Worm (Caenorhabditis elegans) whole organism, young adult: ENCODE measurements around the gene lgc-34.
A peak's percentile ranks its signal among the peaks of the same experiment; 100 is the strongest.

Source experiments
- B0019.2 ChIP-seq: fragments of 200-800 bp; sonication (Bioruptor generic); conservative IDR thresholded peaks from 2 replicates; pipeline ENCODE4 v1.3.6; 2022; ENCODE audit warnings: missing genetic modification reagents, missing genetic modification characterization, missing compliant biosample characterization
- B0336.3 ChIP-seq: fragments of 200-800 bp; sonication (Bioruptor generic); IDR thresholded peaks from 2 replicates; pipeline ENCODE4 v1.3.6; 2022; ENCODE audit warnings: missing genetic modification characterization, missing compliant biosample characterization
- F22D6.2 ChIP-seq: sonication (generic microtip); optimal IDR thresholded peaks from 2 replicates; lab custom pipeline; 2016; ENCODE audit warnings: mild to moderate bottlenecking, missing genetic modification characterization, missing compliant biosample characterization
- F33H1.4 ChIP-seq: fragments of 200-800 bp; sonication (Bioruptor generic); IDR thresholded peaks from 2 replicates; pipeline ENCODE4 v1.3.6; 2022; ENCODE audit warnings: missing genetic modification reagents, missing genetic modification characterization, missing compliant biosample characterization
- F57C9.4 ChIP-seq: sonication (generic microtip); optimal IDR thresholded peaks from 2 replicates; lab custom pipeline; 2017; ENCODE audit warnings: mild to moderate bottlenecking, missing genetic modification characterization, missing compliant biosample characterization
- K11D2.4 ChIP-seq: fragments of 200-800 bp; sonication (Bioruptor generic); IDR thresholded peaks from 2 replicates; pipeline ENCODE4 v1.3.6; 2022; ENCODE audit warnings: missing genetic modification reagents, missing genetic modification characterization, missing compliant biosample characterization
- akir-1 ChIP-seq: fragments of 200-800 bp; sonication (Bioruptor generic); optimal IDR thresholded peaks from 2 replicates; lab custom pipeline; 2018; ENCODE audit warnings: mild to moderate bottlenecking, missing genetic modification characterization, moderate library complexity, missing compliant biosample characterization
- ama-1 ChIP-seq, 3 experiments: fragments of 150-350 bp in 1 of 3; sonication (generic microtip) in 2 of 3; optimal IDR thresholded peaks; 2 replicates each; lab custom pipeline; 2014 to 2018; ENCODE audit warnings: missing biosample characterization in 2 of 3, missing genetic modification characterization in 2 of 3, missing genetic modification reagents in 2 of 3
- bed-2 ChIP-seq: fragments of 200-800 bp; sonication (Bioruptor generic); IDR thresholded peaks from 2 replicates; pipeline ENCODE4 v1.3.6; 2022; ENCODE audit warnings: missing genetic modification reagents, missing genetic modification characterization, missing compliant biosample characterization
- efl-1 ChIP-seq: fragments of 150-350 bp; optimal IDR thresholded peaks from 2 replicates; lab custom pipeline; 2014; ENCODE audit warnings: missing biosample characterization, missing genetic modification reagents, missing genetic modification characterization
- egl-18 ChIP-seq: fragments of 200-800 bp; sonication (Bioruptor generic); IDR thresholded peaks from 2 replicates; pipeline ENCODE4 v1.3.6; 2022; ENCODE audit warnings: missing genetic modification reagents, missing genetic modification characterization, missing compliant biosample characterization
- ekl-4 ChIP-seq: fragments of 200-800 bp; sonication (Bioruptor generic); IDR thresholded peaks from 2 replicates; pipeline ENCODE4 v1.3.6; 2022; ENCODE audit warnings: missing genetic modification reagents, missing genetic modification characterization, missing compliant biosample characterization
- fkh-3 ChIP-seq: sonication (generic microtip); optimal IDR thresholded peaks from 2 replicates; lab custom pipeline; 2016; ENCODE audit warnings: mild to moderate bottlenecking, missing genetic modification characterization, missing compliant biosample characterization
- gei-17 ChIP-seq: fragments of 200-800 bp; sonication (Bioruptor generic); optimal IDR thresholded peaks from 2 replicates; lab custom pipeline; 2018; ENCODE audit warnings: mild to moderate bottlenecking, missing genetic modification characterization, missing compliant biosample characterization
- hmg-1.2 ChIP-seq: fragments of 200-800 bp; sonication (Bioruptor generic); IDR thresholded peaks from 2 replicates; pipeline ENCODE4 v1.3.6; 2022; ENCODE audit warnings: missing genetic modification reagents, missing genetic modification characterization, missing compliant biosample characterization
- hrde-1 ChIP-seq: sonication (generic microtip); optimal IDR thresholded peaks from 2 replicates; lab custom pipeline; 2016; ENCODE audit warnings: missing genetic modification characterization, mild to moderate bottlenecking, missing compliant biosample characterization, moderate library complexity, missing genotype, missing genetic modification reagents, borderline replicate concordance
- let-607 ChIP-seq, 2 experiments: fragments of 200-800 bp in 1 of 2; sonication (Bioruptor generic) in 1 of 2; sonication (generic microtip) in 1 of 2; optimal IDR thresholded peaks; 2 replicates each; lab custom pipeline; 2016 to 2018; ENCODE audit warnings: mild to moderate bottlenecking in 2 of 2, missing compliant biosample characterization in 2 of 2, missing genetic modification characterization in 2 of 2, moderate library complexity in 2 of 2, missing genotype in 1 of 2
- lin-26 ChIP-seq: fragments of 200-800 bp; sonication (Bioruptor generic); IDR thresholded peaks from 2 replicates; pipeline ENCODE4 v1.3.6; 2022; ENCODE audit warnings: missing genetic modification reagents, missing genetic modification characterization, missing compliant biosample characterization
- lin-54 ChIP-seq: fragments of 200-800 bp; sonication (Bioruptor generic); optimal IDR thresholded peaks from 2 replicates; lab custom pipeline; 2018; ENCODE audit warnings: mild to moderate bottlenecking, missing genetic modification characterization, missing compliant biosample characterization
- madf-10 ChIP-seq: sonication (generic microtip); optimal IDR thresholded peaks from 2 replicates; lab custom pipeline; 2016; ENCODE audit warnings: mild to moderate bottlenecking, missing genetic modification characterization, missing compliant biosample characterization
- madf-8 ChIP-seq: fragments of 200-800 bp; sonication (Bioruptor generic); conservative IDR thresholded peaks from 2 replicates; pipeline ENCODE4 v1.3.6; 2022; ENCODE audit warnings: missing genetic modification reagents, missing genetic modification characterization, missing compliant biosample characterization
- nfya-1 ChIP-seq: sonication (generic microtip); optimal IDR thresholded peaks from 2 replicates; lab custom pipeline; 2017; ENCODE audit warnings: antibody characterized with exemption, missing compliant biosample characterization, missing genetic modification characterization, borderline replicate concordance; ENCODE audit not compliant: insufficient read depth
- nhr-179 ChIP-seq: sonication (generic microtip); optimal IDR thresholded peaks from 2 replicates; lab custom pipeline; 2016; ENCODE audit warnings: mild to moderate bottlenecking, missing genetic modification characterization, missing compliant biosample characterization
- nhr-90 ChIP-seq: sonication (generic microtip); optimal IDR thresholded peaks from 2 replicates; lab custom pipeline; 2016; ENCODE audit warnings: missing genotype, mild to moderate bottlenecking, missing genetic modification characterization, missing compliant biosample characterization
- pha-4 ChIP-seq: fragments of 150-350 bp; sonication (generic microtip); optimal IDR thresholded peaks from 2 replicates; lab custom pipeline; 2014; ENCODE audit warnings: missing biosample characterization, missing genetic modification reagents, missing genetic modification characterization
- rec-8 ChIP-seq, 2 experiments: sonication (generic microtip); optimal IDR thresholded peaks; 2 replicates each; lab custom pipeline; 2016; ENCODE audit warnings: mild to moderate bottlenecking in 2 of 2, missing genetic modification characterization in 2 of 2, missing genetic modification reagents in 2 of 2, missing genotype in 2 of 2, missing biosample characterization in 1 of 2, missing compliant biosample characterization in 1 of 2, moderate library complexity in 1 of 2
- rpc-1 ChIP-seq, 2 experiments: fragments of 150-350 bp in 1 of 2; sonication (generic microtip) in 1 of 2; optimal IDR thresholded peaks; 2 replicates each; lab custom pipeline; 2014 to 2018; ENCODE audit warnings: missing biosample characterization in 1 of 2, missing genetic modification characterization in 1 of 2, missing genetic modification reagents in 1 of 2, missing genotype in 1 of 2
- snpc-3.4 ChIP-seq: sonication (generic microtip); optimal IDR thresholded peaks from 2 replicates; lab custom pipeline; 2017; ENCODE audit warnings: missing genetic modification characterization, mild to moderate bottlenecking, missing compliant biosample characterization, antibody characterized with exemption, moderate library complexity, missing genotype, missing genetic modification reagents
- sptf-2 ChIP-seq: fragments of 200-800 bp; sonication (Bioruptor generic); optimal IDR thresholded peaks from 2 replicates; lab custom pipeline; 2018; ENCODE audit warnings: mild to moderate bottlenecking, missing genetic modification characterization, missing compliant biosample characterization
- tlf-1 ChIP-seq: fragments of 200-800 bp; sonication (Bioruptor generic); optimal IDR thresholded peaks from 2 replicates; lab custom pipeline; 2018; ENCODE audit warnings: mild to moderate bottlenecking, missing genetic modification characterization, missing compliant biosample characterization
- zfh-2 ChIP-seq: fragments of 200-800 bp; sonication (Bioruptor generic); conservative IDR thresholded peaks from 2 replicates; pipeline ENCODE4 v1.3.6; 2022; ENCODE audit warnings: missing genetic modification reagents, missing genetic modification characterization, missing compliant biosample characterization
- zim-3 ChIP-seq: sonication (generic microtip); optimal IDR thresholded peaks from 2 replicates; lab custom pipeline; 2017; ENCODE audit warnings: mild to moderate bottlenecking, missing genetic modification characterization, moderate library complexity, missing compliant biosample characterization
- ztf-18 ChIP-seq: sonication (generic microtip); optimal IDR thresholded peaks from 2 replicates; lab custom pipeline; 2016; ENCODE audit warnings: missing genotype, mild to moderate bottlenecking, missing genetic modification characterization, missing compliant biosample characterization
- ztf-25 ChIP-seq: fragments of 200-800 bp; sonication (Bioruptor generic); IDR thresholded peaks from 2 replicates; pipeline ENCODE4 v1.3.6; 2022; ENCODE audit warnings: missing genetic modification reagents, missing genetic modification characterization, missing compliant biosample characterization
- ztf-26 ChIP-seq: sonication (generic microtip); optimal IDR thresholded peaks from 2 replicates; lab custom pipeline; 2017; ENCODE audit warnings: missing genetic modification characterization, missing compliant biosample characterization

The lgc-34 gene

DNA sequence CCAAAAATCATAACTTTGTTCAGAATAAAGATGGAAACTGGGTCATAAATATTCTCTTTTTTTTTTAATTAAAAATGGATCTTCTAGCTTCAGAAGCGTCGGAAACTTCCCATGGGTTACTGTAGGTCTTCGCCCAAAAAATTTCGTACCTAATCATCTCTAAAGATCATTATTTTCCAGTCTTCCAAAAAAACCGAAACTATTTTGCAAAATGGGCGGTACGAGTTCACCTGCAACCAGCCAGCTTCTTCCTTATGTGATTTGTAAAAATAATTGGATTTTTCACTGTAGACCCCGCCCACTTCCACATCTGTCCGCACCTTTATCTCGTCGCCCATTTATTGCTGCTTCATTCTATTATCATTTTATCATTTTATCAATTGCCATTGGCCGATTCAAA lies 20.0 kb downstream of the lgc-34 start, which contains the start of gene mlt-10:
mlt-10 (plus strand) TSS at position 301 of the 400 bp plus-strand sequence.
- TF ChIP-seq F57C9.4 (tag; lab: Kevin White, UChicago) (no peak), B0019.2 (GFP tag; lab: Robert Waterston, UW) (no peak), rec-8 (tag; optimal IDR thresholded peaks at IDR 0.05; lab: Kevin White, UChicago) (no peak), tlf-1 (GFP tag; lab: Kevin White, UChicago) (no peak), ztf-18 (tag; lab: Kevin White, UChicago) (no peak), zim-3 (tag; lab: Kevin White, UChicago) (no peak), fkh-3 (tag; lab: Kevin White, UChicago) (no peak)

DNA sequence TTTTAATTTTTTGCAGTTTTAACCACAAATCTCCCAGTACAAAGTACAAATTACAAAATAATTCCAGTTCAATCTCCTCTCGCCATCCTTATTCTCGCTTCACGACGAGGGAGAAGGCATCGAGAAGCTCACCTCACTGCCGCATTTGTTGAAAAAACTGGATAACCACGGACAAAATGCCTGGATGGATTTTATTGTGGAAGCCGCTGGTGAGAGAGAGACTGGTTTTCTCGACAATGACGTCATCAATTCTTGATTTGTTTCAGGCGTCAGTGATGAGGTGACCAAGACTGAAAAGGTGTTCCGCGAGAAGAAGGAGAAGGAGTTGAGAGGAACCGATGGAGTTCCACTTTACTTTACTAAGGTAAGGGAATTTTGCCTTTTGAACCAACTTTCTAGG lies 23.1 kb downstream of the lgc-34 start:
- TF ChIP-seq lin-26 (GFP tag; lab: Robert Waterston, UW) = no peak
- TF ChIP-seq lin-54 (GFP tag; lab: Kevin White, UChicago) = no peak
- TF ChIP-seq ekl-4 (GFP tag; lab: Robert Waterston, UW) = no peak
- no peak for TF ChIP-seq let-607 (tag; optimal IDR thresholded peaks at IDR 0.05; lab: Kevin White, UChicago)

DNA sequence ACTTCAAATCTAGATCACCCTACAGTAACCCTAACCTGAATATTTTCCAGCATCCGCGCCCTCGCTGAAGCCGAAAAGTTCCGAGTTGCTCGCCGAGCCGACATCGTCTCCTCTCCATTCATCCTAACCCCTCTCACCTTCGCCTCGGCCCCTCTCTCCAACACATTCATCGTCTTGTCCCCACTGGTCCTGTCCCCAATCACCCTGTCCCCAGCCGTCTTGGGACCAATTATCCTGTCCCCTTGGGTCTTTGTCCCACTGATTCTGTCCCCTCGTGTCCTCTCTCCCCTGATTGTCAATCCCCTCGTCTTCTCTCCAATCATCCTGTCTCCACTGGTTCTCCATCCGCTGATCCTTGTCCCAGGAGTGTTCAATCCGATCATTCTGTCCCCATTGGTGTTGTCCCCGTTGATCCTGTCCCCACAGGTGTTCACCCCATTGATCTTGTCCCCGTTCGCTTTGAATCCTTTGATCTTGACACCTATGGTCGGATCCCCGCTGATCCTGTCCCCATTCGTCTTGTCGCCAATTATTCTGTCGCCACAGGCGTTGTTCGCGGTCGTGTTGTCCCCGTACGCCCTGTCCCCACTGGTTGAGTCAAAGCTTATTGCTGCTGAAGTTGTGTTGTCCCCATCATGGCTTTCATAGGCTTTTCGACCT lies 25.0 kb downstream of the lgc-34 start, which contains the start of gene lips-7:
lips-7 (plus strand) TSS at position 610 of the 660 bp plus-strand sequence.
- TF ChIP-seq nfya-1 (peak; percentile 39), rpc-1 (optimal IDR thresholded peaks at IDR 0.05; lab: Kevin White, UChicago) (no peak), rpc-1 (tag; optimal IDR thresholded peaks at IDR 0.05; lab: Kevin White, UChicago) (no peak), zfh-2 (peak; percentile 73), gei-17 (GFP tag; lab: Kevin White, UChicago) (no peak)

DNA sequence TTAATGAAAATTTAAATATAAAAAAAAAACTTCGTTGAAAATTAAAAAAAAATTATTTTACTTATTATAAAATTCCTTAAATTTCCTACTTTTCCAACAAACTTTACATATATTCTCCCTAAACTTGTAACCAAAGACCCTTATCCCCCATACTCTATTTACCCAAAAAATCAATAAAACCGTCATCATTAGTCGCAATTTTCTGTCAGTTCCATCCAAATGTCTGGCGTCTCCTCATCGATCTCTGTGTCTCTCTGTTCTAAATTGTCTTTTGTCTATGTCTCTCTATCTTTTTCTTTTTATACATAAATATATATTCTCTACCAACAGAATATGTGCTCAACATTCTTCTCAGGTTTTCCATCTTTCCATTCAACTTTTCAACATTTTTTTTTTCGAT lies 29.0 kb downstream of the lgc-34 start:
- TF ChIP-seq hmg-1.2 (GFP tag; lab: Robert Waterston, UW) = peak; percentile 43; the same call in 1 of the 2 replicates
- TF ChIP-seq nfya-1 = no peak

DNA sequence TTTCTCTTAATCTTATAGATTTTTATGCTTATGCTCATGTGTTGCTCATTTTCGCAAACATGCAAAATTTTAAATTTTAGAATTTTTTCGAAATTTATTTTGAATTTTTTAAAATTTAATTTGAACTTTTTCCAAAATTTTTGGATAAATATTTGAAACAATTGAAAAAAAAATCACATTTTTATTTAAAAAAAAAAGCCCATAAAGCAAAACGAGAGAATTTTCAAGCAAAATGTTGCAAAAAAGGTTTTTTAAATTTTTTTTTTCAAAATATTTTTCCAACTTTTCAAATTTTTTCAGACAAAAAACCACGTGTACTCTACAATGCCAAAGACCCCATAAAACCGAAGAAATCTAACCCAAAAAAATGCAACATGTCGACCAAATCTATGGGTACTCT lies 29.8 kb downstream of the lgc-34 start, which contains the start of the genes C09E8.1 and C09E8.6:
C09E8.1 (plus strand) TSS at position 301 of the 400 bp plus-strand sequence.
C09E8.6 (plus strand) TSS at position 313 of the 400 bp plus-strand sequence.
- TF ChIP-seq pha-4 (tag; lab: Kevin White, UChicago) (no peak), snpc-3.4 (no peak), bed-2 (GFP tag; lab: Robert Waterston, UW) (no peak), ztf-25 (GFP tag; lab: Robert Waterston, UW) (no peak), F22D6.2 (tag; lab: Kevin White, UChicago) (no peak), madf-8 (GFP tag; lab: Robert Waterston, UW) (no peak), ztf-26 (no peak), efl-1 (GFP tag; lab: Kevin White, UChicago) (no peak), K11D2.4 (GFP tag; lab: Robert Waterston, UW) (no peak)

DNA sequence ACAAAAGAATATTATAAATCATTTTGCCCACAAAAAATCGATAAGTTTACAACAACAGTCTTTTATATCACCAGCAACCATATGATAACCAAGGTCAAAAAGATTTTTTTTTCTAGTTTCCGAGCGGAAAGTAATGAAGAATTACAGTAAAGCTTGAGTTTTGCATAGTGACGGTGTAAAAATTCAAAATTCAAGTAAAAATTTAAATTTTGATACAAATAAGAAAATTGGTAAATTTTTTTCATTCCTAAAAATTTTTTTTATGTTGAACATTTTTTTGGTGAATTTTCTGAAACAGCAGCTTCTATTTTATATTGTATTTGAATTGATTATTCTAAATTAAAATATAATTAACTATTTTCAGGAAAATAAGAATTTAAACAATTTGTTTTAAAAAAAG lies 42.4 kb downstream of the lgc-34 start, which contains the start of gene W08F4.5:
W08F4.5 (minus strand) TSS at position 101 of the 400 bp plus-strand sequence.
- TF ChIP-seq F33H1.4 (no peak), hrde-1 (tag; lab: Kevin White, UChicago) (no peak), sptf-2 (GFP tag; lab: Kevin White, UChicago) (no peak), nhr-90 (tag; lab: Kevin White, UChicago) (no peak), ama-1 (optimal IDR thresholded peaks at IDR 0.05; lab: Kevin White, UChicago) (no peak), ama-1 (GFP tag; optimal IDR thresholded peaks at IDR 0.05; lab: Kevin White, UChicago) (no peak), egl-18 (GFP tag; lab: Robert Waterston, UW) (no peak), lin-26 (GFP tag; lab: Robert Waterston, UW) (no peak), madf-10 (no peak), akir-1 (GFP tag; lab: Kevin White, UChicago) (no peak), nhr-179 (tag; lab: Kevin White, UChicago) (no peak), B0336.3 (GFP tag; lab: Robert Waterston, UW) (no peak)
